Fruit fly (Drosophila melanogaster) whole organism, wandering third instar larva: ENCODE data around the gene CG11454.

Source experiments
- Abd-B ChIP-seq: fragments of >200 bp; optimal IDR thresholded peaks from 2 replicates; lab custom pipeline; 2017; ENCODE audit warnings: missing biosample characterization, missing genetic modification characterization
- CG9705 ChIP-seq: fragments of 200-800 bp; sonication (Bioruptor generic); optimal IDR thresholded peaks from 2 replicates; lab custom pipeline; 2018; ENCODE audit warnings: missing biosample characterization, mild to moderate bottlenecking, missing genetic modification characterization
- Dfd ChIP-seq: fragments of >200 bp; optimal IDR thresholded peaks from 2 replicates; lab custom pipeline; 2017; ENCODE audit warnings: missing biosample characterization, missing genetic modification characterization
- Dif ChIP-seq: fragments of 200-275, 200-300 bp; sonication (Bioruptor generic); optimal IDR thresholded peaks from 2 replicates; lab custom pipeline; 2018; ENCODE audit warnings: missing biosample characterization, missing genetic modification characterization; ENCODE audit not compliant: partially characterized antibody
- GATAd ChIP-seq: sonication (Bioruptor generic); optimal IDR thresholded peaks from 2 replicates; lab custom pipeline; 2016; ENCODE audit warnings: missing biosample characterization, missing genetic modification characterization
- Hnf4 ChIP-seq: fragments of 200-800 bp; sonication (Bioruptor generic); optimal IDR thresholded peaks from 2 replicates; lab custom pipeline; 2016; ENCODE audit warnings: missing biosample characterization, mild to moderate bottlenecking, missing genetic modification characterization
- Hr78 ChIP-seq: fragments of >200 bp; optimal IDR thresholded peaks from 2 replicates; lab custom pipeline; 2017; ENCODE audit warnings: missing biosample characterization, missing genetic modification characterization
- Hr83 ChIP-seq: fragments of 200-300 bp; sonication (Bioruptor generic); optimal IDR thresholded peaks from 2 replicates; lab custom pipeline; 2016; ENCODE audit warnings: missing biosample characterization, mild to moderate bottlenecking, missing genetic modification characterization, moderate library complexity; ENCODE audit not compliant: poor library complexity, severe bottlenecking
- Jra ChIP-seq: sonication (Bioruptor generic); optimal IDR thresholded peaks from 2 replicates; lab custom pipeline; 2016; ENCODE audit warnings: missing biosample characterization, missing genetic modification characterization
- Mio ChIP-seq: sonication (Bioruptor generic); optimal IDR thresholded peaks from 2 replicates; lab custom pipeline; 2016; ENCODE audit warnings: missing biosample characterization, missing genetic modification characterization
- Myc ChIP-seq: fragments of >200 bp; optimal IDR thresholded peaks from 2 replicates; lab custom pipeline; 2017
- Rel ChIP-seq, 2 experiments: fragments of 200-800 bp; sonication (Bioruptor generic) in 1 of 2; optimal IDR thresholded peaks; 2 replicates in 1 of 2; 3 replicates in 1 of 2; lab custom pipeline; 2016 to 2019; ENCODE audit warnings: mild to moderate bottlenecking in 2 of 2, missing biosample characterization in 2 of 2, missing genetic modification characterization in 2 of 2, moderate library complexity in 1 of 2
- Sp1 ChIP-seq: fragments of 200-800 bp; sonication (Bioruptor generic); optimal IDR thresholded peaks from 3 replicates; lab custom pipeline; 2019; ENCODE audit warnings: missing biosample characterization, mild to moderate bottlenecking, missing genetic modification characterization, moderate library complexity
- Vsx2 ChIP-seq: fragments of 200-300, 225-300 bp; sonication (Bioruptor generic); optimal IDR thresholded peaks from 2 replicates; lab custom pipeline; 2018; ENCODE audit warnings: missing biosample characterization, missing genetic modification characterization; ENCODE audit not compliant: partially characterized antibody
- br ChIP-seq: fragments of 200-800 bp; sonication (Bioruptor generic); optimal IDR thresholded peaks from 2 replicates; lab custom pipeline; 2016; ENCODE audit warnings: missing biosample characterization, missing genetic modification characterization
- dl ChIP-seq, 2 experiments: fragments of 175-275, 200-275 bp in 1 of 2; fragments of 200-275 bp in 1 of 2; sonication (Bioruptor generic); optimal IDR thresholded peaks; lab custom pipeline; 2018; ENCODE audit warnings: mild to moderate bottlenecking in 2 of 2, missing biosample characterization in 2 of 2, missing genetic modification characterization in 2 of 2, moderate library complexity in 2 of 2; ENCODE audit not compliant: partially characterized antibody in 2 of 2, insufficient read depth in 1 of 2
- dmrt93B ChIP-seq: fragments of 200-800 bp; sonication (Bioruptor generic); optimal IDR thresholded peaks from 2 replicates; lab custom pipeline; 2018; ENCODE audit warnings: missing biosample characterization, mild to moderate bottlenecking, missing genetic modification characterization
- foxo ChIP-seq, 2 experiments: fragments of 200-800 bp; sonication (Bioruptor generic); optimal IDR thresholded peaks; 2 replicates in 1 of 2; 3 replicates in 1 of 2; lab custom pipeline; 2016 to 2017; ENCODE audit warnings: missing biosample characterization in 2 of 2, missing genetic modification characterization in 2 of 2
- fru ChIP-seq: fragments of 200-800 bp; sonication (Bioruptor generic); optimal IDR thresholded peaks from 3 replicates; lab custom pipeline; 2016; ENCODE audit warnings: missing biosample characterization, mild to moderate bottlenecking, missing genetic modification characterization
- h ChIP-seq: fragments of 200-800 bp; sonication (Bioruptor generic); optimal IDR thresholded peaks from 3 replicates; lab custom pipeline; 2016; ENCODE audit warnings: missing biosample characterization, mild to moderate bottlenecking, missing genetic modification characterization
- pan ChIP-seq: fragments of >200 bp; optimal IDR thresholded peaks from 2 replicates; lab custom pipeline; 2017
- psq ChIP-seq: fragments of 200-800 bp; sonication (Bioruptor generic); optimal IDR thresholded peaks from 3 replicates; lab custom pipeline; 2017; ENCODE audit warnings: missing biosample characterization, mild to moderate bottlenecking, missing genetic modification characterization, moderate library complexity
- rgr ChIP-seq: fragments of 200-800 bp; sonication (Bioruptor generic); optimal IDR thresholded peaks from 3 replicates; lab custom pipeline; 2016; ENCODE audit warnings: missing biosample characterization, mild to moderate bottlenecking, missing genetic modification characterization
- tai ChIP-seq: sonication (Bioruptor generic); optimal IDR thresholded peaks from 2 replicates; lab custom pipeline; 2016; ENCODE audit warnings: missing biosample characterization, missing genetic modification characterization
- usp ChIP-seq: fragments of >200 bp; optimal IDR thresholded peaks from 2 replicates; lab custom pipeline; 2017; ENCODE audit warnings: missing biosample characterization, missing genetic modification characterization
- woc ChIP-seq: sonication (Bioruptor generic); optimal IDR thresholded peaks from 2 replicates; lab custom pipeline; 2016; ENCODE audit warnings: missing biosample characterization, mild to moderate bottlenecking, missing genetic modification characterization

CG11454 gene

DNA sequence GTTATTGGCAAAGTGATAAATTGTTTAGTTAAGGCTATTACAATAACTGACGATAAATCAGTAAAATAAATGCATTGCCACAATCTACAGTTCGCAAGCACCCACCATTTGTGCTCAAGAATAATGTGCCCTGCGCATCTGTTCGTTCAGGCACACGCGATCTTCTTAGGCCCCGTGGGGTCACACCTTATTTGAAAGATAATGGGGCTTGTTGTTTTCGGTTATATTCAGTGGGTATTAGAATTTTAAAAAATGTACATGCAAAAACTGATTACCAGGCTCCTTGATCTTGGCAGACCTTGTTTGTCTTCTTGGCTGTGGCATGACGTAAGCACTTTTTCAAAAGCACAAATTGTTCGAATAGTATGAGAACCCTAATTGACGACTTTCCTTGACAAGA, 36.1 kb upstream of the CG11454 start:
- no peak for TF ChIP-seq Dif (GFP tag; lab: Kevin White, UChicago)
- TF ChIP-seq Myc (lab: Kevin White, UChicago), result no peak
- no peak for TF ChIP-seq dmrt93B
- no peak for TF ChIP-seq Abd-B (GFP tag; lab: Kevin White, UChicago)
- TF ChIP-seq rgr, result no peak
- no peak for TF ChIP-seq Mio (GFP tag; lab: Kevin White, UChicago)
- TF ChIP-seq foxo (GFP tag; optimal IDR thresholded peaks at IDR 0.05; lab: Kevin White, UChicago), result no peak
- TF ChIP-seq dl (GFP tag; optimal IDR thresholded peaks at IDR 0.05; lab: Kevin White, UChicago; ENCODE audit: insufficient read depth in 1 of 2, partially characterized antibody in 2 of 2), result no peak
- no peak for TF ChIP-seq Hr83
- no peak for TF ChIP-seq Hr78 (GFP tag; lab: Kevin White, UChicago)
- TF ChIP-seq pan, result no peak
- TF ChIP-seq Jra (GFP tag; lab: Kevin White, UChicago), result no peak
- TF ChIP-seq woc, result no peak
- no peak for TF ChIP-seq Dfd
- TF ChIP-seq psq (GFP tag; lab: Kevin White, UChicago), result no peak

DNA sequence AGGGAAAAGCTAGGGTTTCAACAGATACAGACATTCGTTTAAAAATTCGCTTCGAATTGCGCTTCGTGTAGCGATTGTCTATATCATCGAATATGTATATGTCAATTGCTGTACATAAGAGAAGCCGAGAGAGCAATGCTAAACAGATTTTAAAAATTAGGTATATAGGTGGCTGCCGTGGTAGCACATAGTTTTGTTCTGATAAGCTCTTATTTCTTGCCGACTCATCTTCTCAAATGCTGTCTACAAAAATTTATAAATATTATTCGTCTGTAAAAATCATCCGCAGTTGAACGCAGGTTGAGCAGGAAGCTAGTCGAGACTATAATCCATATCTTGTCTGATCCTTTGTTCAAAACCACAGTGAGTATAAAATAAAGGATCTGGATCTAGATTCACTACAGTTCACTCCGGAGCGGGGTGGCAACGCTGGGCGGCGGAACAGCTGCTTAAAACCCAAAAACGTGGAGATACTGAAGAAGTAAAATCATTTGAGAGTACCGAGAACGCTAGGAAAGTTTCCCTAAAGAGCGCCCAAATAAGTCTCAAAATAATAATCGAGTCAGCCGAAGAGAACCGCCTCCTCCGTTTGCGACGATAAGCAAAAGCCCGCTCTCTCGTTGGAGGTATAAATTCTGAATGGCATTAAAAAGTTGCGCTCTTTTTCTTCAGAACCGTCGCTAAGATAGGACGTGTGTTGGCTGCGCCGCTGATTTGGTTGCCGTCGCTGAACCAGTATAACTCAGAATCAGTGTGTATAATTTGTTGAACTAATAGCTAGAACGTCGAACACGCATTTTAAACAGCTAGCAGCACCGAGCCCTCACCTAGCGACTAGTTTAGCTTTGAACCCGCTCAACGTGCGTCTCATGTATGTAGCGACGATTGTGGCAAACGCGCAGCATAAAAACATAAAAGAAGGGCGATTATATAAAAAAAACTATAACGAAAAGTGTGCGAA, 35.4 kb upstream of the CG11454 start:
- TF ChIP-seq woc (peak; percentile 50), Rel (GFP tag; optimal IDR thresholded peaks at IDR 0.05; lab: Kevin White, UChicago) (no peak), Rel (tag; optimal IDR thresholded peaks at IDR 0.05; lab: Kevin White, UChicago) (peak; percentile 53), Myc (lab: Kevin White, UChicago) (peak; percentile 8), h (GFP tag; lab: Kevin White, UChicago) (peak; percentile 10), br (GFP tag; lab: Kevin White, UChicago) (no peak), Dif (GFP tag; lab: Kevin White, UChicago) (peak; percentile 54), dl (GFP tag; optimal IDR thresholded peaks at IDR 0.05; lab: Kevin White, UChicago; ENCODE audit: insufficient read depth in 1 of 2, partially characterized antibody in 2 of 2) (peak; percentile 68 to 76), foxo (GFP tag; optimal IDR thresholded peaks at IDR 0.05; lab: Kevin White, UChicago) (peak in 1 of 2 experiments; percentile 9), Sp1 (GFP tag; lab: Kevin White, UChicago) (peak; percentile 42), psq (GFP tag; lab: Kevin White, UChicago) (no peak)

- TF ChIP-seq Myc (lab: Kevin White, UChicago) (no peak), Hr78 (GFP tag; lab: Kevin White, UChicago) (no peak), rgr (no peak), Dif (GFP tag; lab: Kevin White, UChicago) (no peak), tai (GFP tag; lab: Kevin White, UChicago) (no peak), Mio (GFP tag; lab: Kevin White, UChicago) (no peak), dl (GFP tag; optimal IDR thresholded peaks at IDR 0.05; lab: Kevin White, UChicago; ENCODE audit: insufficient read depth in 1 of 2, partially characterized antibody in 2 of 2) (peak in 1 of 2 experiments; percentile 44), Rel (GFP tag; optimal IDR thresholded peaks at IDR 0.05; lab: Kevin White, UChicago) (no peak), Rel (tag; optimal IDR thresholded peaks at IDR 0.05; lab: Kevin White, UChicago) (peak; percentile 62), CG9705 (GFP tag; lab: Kevin White, UChicago) (no peak), h (GFP tag; lab: Kevin White, UChicago) (no peak)
Observed at dm6 chr2L:109098-109799, 33.9 kb upstream of the CG11454 start.

DNA sequence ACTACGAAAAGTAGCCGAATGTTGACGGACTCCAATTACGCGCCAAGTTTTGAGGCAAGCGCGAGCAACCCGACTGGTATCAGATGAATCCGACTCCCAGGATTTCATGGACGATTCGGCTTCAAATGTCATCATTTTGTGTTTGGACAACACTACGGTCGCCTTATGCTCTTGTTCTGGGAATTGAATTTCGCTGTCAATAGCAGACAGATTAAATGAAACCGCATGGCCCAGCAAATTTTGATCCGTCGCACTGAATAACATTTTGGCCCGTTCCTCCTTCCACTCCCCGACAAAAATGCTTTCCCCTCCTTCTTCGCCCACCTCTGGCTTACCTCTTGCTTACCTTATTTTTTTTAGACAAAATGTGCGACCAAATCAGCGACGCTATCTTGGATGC, 33.1 kb upstream of the CG11454 start:
- TF ChIP-seq fru (GFP tag; lab: Kevin White, UChicago), result no peak
- no peak for TF ChIP-seq br (GFP tag; lab: Kevin White, UChicago)
- TF ChIP-seq Dfd, result no peak
- TF ChIP-seq GATAd, result no peak
- TF ChIP-seq pan, result no peak
- TF ChIP-seq dl (GFP tag; optimal IDR thresholded peaks at IDR 0.05; lab: Kevin White, UChicago; ENCODE audit: insufficient read depth in 1 of 2, partially characterized antibody in 2 of 2), result no peak
- no peak for TF ChIP-seq Rel (GFP tag; optimal IDR thresholded peaks at IDR 0.05; lab: Kevin White, UChicago)
- TF ChIP-seq Rel (tag; optimal IDR thresholded peaks at IDR 0.05; lab: Kevin White, UChicago), result no peak
- TF ChIP-seq Hr78 (GFP tag; lab: Kevin White, UChicago), result no peak
- no peak for TF ChIP-seq Sp1 (GFP tag; lab: Kevin White, UChicago)

dm6 chr2L:114429-114828, 28.7 kb upstream of the CG11454 start, which contains the start of gene ND-15:
TSS of gene ND-15 (plus strand) at chr2L:114726.
- no peak for TF ChIP-seq usp
- TF ChIP-seq Rel (GFP tag; optimal IDR thresholded peaks at IDR 0.05; lab: Kevin White, UChicago), result no peak
- peak; percentile 2 for TF ChIP-seq Rel (tag; optimal IDR thresholded peaks at IDR 0.05; lab: Kevin White, UChicago)
- TF ChIP-seq Hnf4 (GFP tag; lab: Kevin White, UChicago), result peak; percentile 12
- no peak for TF ChIP-seq Vsx2 (GFP tag; lab: Kevin White, UChicago)
